Fruit fly (Drosophila melanogaster) whole organism, embryonic: ENCODE results near the gene LeuRS-m.
A peak's percentile ranks its signal among the peaks of the same experiment; 100 is the strongest.

Source experiments
- Abd-B ChIP-seq: fragments of 200-800 bp; sonication (Bioruptor generic); optimal IDR thresholded peaks from 2 replicates; lab custom pipeline; 2018; ENCODE audit warnings: missing biosample characterization, mild to moderate bottlenecking, missing genetic modification characterization, moderate library complexity
- Bdp1 ChIP-seq: fragments of 200-800 bp; sonication (Bioruptor generic); optimal IDR thresholded peaks from 3 replicates; lab custom pipeline; 2016; ENCODE audit warnings: missing biosample characterization, missing genetic modification characterization
- CG10209 ChIP-seq: fragments of 200-800 bp; sonication (Bioruptor generic); optimal IDR thresholded peaks from 3 replicates; lab custom pipeline; 2017; ENCODE audit warnings: missing biosample characterization, mild to moderate bottlenecking, missing genetic modification characterization, missing genetic modification reagents
- CG10431 ChIP-seq: fragments of 200-800 bp; sonication (Bioruptor generic); optimal IDR thresholded peaks from 3 replicates; lab custom pipeline; 2018; ENCODE audit warnings: missing biosample characterization, mild to moderate bottlenecking, missing genetic modification characterization
- CG10543 ChIP-seq: fragments of 200-800 bp; sonication (Bioruptor generic); optimal IDR thresholded peaks from 3 replicates; lab custom pipeline; 2017; ENCODE audit warnings: missing biosample characterization, mild to moderate bottlenecking, missing genetic modification characterization, moderate library complexity
- CG11560 ChIP-seq: fragments of 200-800 bp; sonication (Bioruptor generic); IDR thresholded peaks from 3 replicates; pipeline ENCODE4 v1.3.6; 2022; ENCODE audit warnings: missing biosample characterization, missing genetic modification characterization
- CG11695 ChIP-seq: fragments of 200-800 bp; sonication (Bioruptor generic); IDR thresholded peaks from 3 replicates; pipeline ENCODE4 v1.3.6; 2022; ENCODE audit warnings: missing biosample characterization, missing genetic modification characterization
- CG1233 ChIP-seq: fragments of 200-800 bp; sonication (Bioruptor generic); optimal IDR thresholded peaks from 4 replicates; lab custom pipeline; 2018; ENCODE audit warnings: missing biosample characterization, mild to moderate bottlenecking, missing genetic modification characterization
- CG12942 ChIP-seq: fragments of 200-800 bp; sonication (Bioruptor generic); optimal IDR thresholded peaks from 3 replicates; lab custom pipeline; 2016; ENCODE audit warnings: missing biosample characterization, missing genetic modification characterization
- CG13894 ChIP-seq: fragments of 200-800 bp; sonication (Bioruptor generic); optimal IDR thresholded peaks from 3 replicates; lab custom pipeline; 2018; ENCODE audit warnings: missing biosample characterization, mild to moderate bottlenecking, missing genetic modification characterization, moderate library complexity
- CG14050 ChIP-seq: fragments of 200-800 bp; sonication (Bioruptor generic); IDR thresholded peaks from 3 replicates; pipeline ENCODE4 v1.3.6; 2022; ENCODE audit warnings: missing biosample characterization, missing genetic modification characterization
- CG15696 ChIP-seq: fragments of 200-800 bp; sonication (Bioruptor generic); optimal IDR thresholded peaks from 2 replicates; lab custom pipeline; 2019; ENCODE audit warnings: missing biosample characterization, mild to moderate bottlenecking, missing genetic modification characterization, moderate library complexity
- CG16815 ChIP-seq: fragments of 200-800 bp; sonication (Bioruptor generic); optimal IDR thresholded peaks from 3 replicates; lab custom pipeline; 2017; ENCODE audit warnings: missing biosample characterization, mild to moderate bottlenecking, missing genetic modification characterization
- CG17328 ChIP-seq: fragments of 200-800 bp; sonication (Bioruptor generic); IDR thresholded peaks from 2 replicates; pipeline ENCODE4 v1.3.6; 2022; ENCODE audit warnings: missing biosample characterization, missing genetic modification characterization
- CG18262 ChIP-seq: fragments of 200-800 bp; optimal IDR thresholded peaks from 3 replicates; lab custom pipeline; 2019; ENCODE audit warnings: missing biosample characterization, mild to moderate bottlenecking, missing genetic modification characterization, moderate library complexity
- CG18619 ChIP-seq: fragments of 200-800 bp; sonication (Bioruptor generic); optimal IDR thresholded peaks from 3 replicates; lab custom pipeline; 2017; ENCODE audit warnings: missing biosample characterization, mild to moderate bottlenecking, missing genetic modification characterization
- CG2712 ChIP-seq: fragments of 200-800 bp; optimal IDR thresholded peaks from 3 replicates; lab custom pipeline; 2019; ENCODE audit warnings: missing biosample characterization, mild to moderate bottlenecking, missing genetic modification characterization, moderate library complexity
- CG31441 ChIP-seq: fragments of 200-800 bp; sonication (Bioruptor generic); IDR thresholded peaks from 2 replicates; pipeline ENCODE4 v1.3.6; 2022; ENCODE audit warnings: missing biosample characterization, missing genetic modification characterization
- CG7271 ChIP-seq: fragments of 200-800 bp; sonication (Bioruptor generic); optimal IDR thresholded peaks from 2 replicates; lab custom pipeline; 2018; ENCODE audit warnings: missing biosample characterization, mild to moderate bottlenecking, missing genetic modification characterization, moderate library complexity
- CG9727 ChIP-seq: fragments of 200-800 bp; sonication (Bioruptor generic); optimal IDR thresholded peaks from 3 replicates; lab custom pipeline; 2017; ENCODE audit warnings: missing biosample characterization, mild to moderate bottlenecking, missing genetic modification characterization
- CG9817 ChIP-seq: fragments of 200-800 bp; sonication (Bioruptor generic); optimal IDR thresholded peaks from 2 replicates; lab custom pipeline; 2018; ENCODE audit warnings: missing biosample characterization, mild to moderate bottlenecking, missing genetic modification characterization, moderate library complexity
- D ChIP-seq, 2 experiments: fragments of 200-800 bp in 1 of 2; fragments of >200 bp in 1 of 2; sonication (Bioruptor generic) in 1 of 2; optimal IDR thresholded peaks; 2 replicates in 1 of 2; 3 replicates in 1 of 2; lab custom pipeline; 2017; ENCODE audit warnings: mild to moderate bottlenecking in 1 of 2, missing biosample characterization in 1 of 2, missing genetic modification characterization in 1 of 2, missing genetic modification reagents in 1 of 2
- Dp ChIP-seq: fragments of 200-800 bp; sonication (Bioruptor generic); optimal IDR thresholded peaks from 2 replicates; lab custom pipeline; 2018; ENCODE audit warnings: missing biosample characterization, mild to moderate bottlenecking, missing genetic modification characterization, moderate library complexity
- Eip74EF ChIP-seq, 2 experiments: fragments of 200-800 bp in 1 of 2; fragments of >200 bp in 1 of 2; sonication (Bioruptor generic) in 1 of 2; optimal IDR thresholded peaks; 2 replicates each; lab custom pipeline; 2017 to 2019; ENCODE audit warnings: missing biosample characterization in 2 of 2, missing genetic modification characterization in 2 of 2, mild to moderate bottlenecking in 1 of 2, moderate library complexity in 1 of 2
- Hand ChIP-seq: fragments of 200-800 bp; sonication (Bioruptor generic); optimal IDR thresholded peaks from 2 replicates; lab custom pipeline; 2017; ENCODE audit warnings: mild to moderate bottlenecking, missing biosample characterization, missing genetic modification reagents, missing genetic modification characterization
- Lim3 ChIP-seq: fragments of 200-800 bp; sonication (Bioruptor generic); IDR thresholded peaks from 2 replicates; pipeline ENCODE4 v1.3.6; 2022; ENCODE audit warnings: missing biosample characterization, missing genetic modification characterization
- Med ChIP-seq: fragments of 200-800 bp; sonication (Bioruptor generic); peaks from one replicate; lab custom pipeline; 2016; ENCODE audit warnings: missing biosample characterization, missing genetic modification characterization, mild to moderate bottlenecking, inconsistent platforms, moderate library complexity
- Six4 ChIP-seq: fragments of 200-800 bp; sonication (Bioruptor generic); optimal IDR thresholded peaks from 2 replicates; lab custom pipeline; 2016; ENCODE audit warnings: missing biosample characterization, missing genetic modification characterization
- ab ChIP-seq: fragments of 200-800 bp; sonication (Bioruptor generic); optimal IDR thresholded peaks from 2 replicates; lab custom pipeline; 2016; ENCODE audit warnings: missing biosample characterization, missing genetic modification characterization
- amos ChIP-seq: fragments of 200-800 bp; sonication (Bioruptor generic); IDR thresholded peaks from 2 replicates; pipeline ENCODE4 v1.3.6; 2022; ENCODE audit warnings: missing biosample characterization, missing genetic modification characterization; ENCODE audit not compliant: partially characterized antibody
- az2 ChIP-seq: fragments of 200-800 bp; sonication (Bioruptor generic); optimal IDR thresholded peaks from 3 replicates; lab custom pipeline; 2016; ENCODE audit warnings: missing biosample characterization, missing genetic modification characterization
- bcd ChIP-seq: fragments of 200-800 bp; sonication (Bioruptor generic); optimal IDR thresholded peaks from 2 replicates; lab custom pipeline; 2017; ENCODE audit warnings: missing biosample characterization, mild to moderate bottlenecking, missing genetic modification characterization
- cad ChIP-seq: fragments of >200 bp; optimal IDR thresholded peaks from 2 replicates; lab custom pipeline; 2017; ENCODE audit warnings: missing biosample characterization, missing genetic modification characterization
- chinmo ChIP-seq: fragments of 200-800 bp; sonication (Bioruptor generic); IDR thresholded peaks from 4 replicates; pipeline ENCODE4 v1.3.6; 2022; ENCODE audit warnings: missing biosample characterization, missing genetic modification characterization; ENCODE audit not compliant: partially characterized antibody
- chm ChIP-seq: fragments of 200-800 bp; sonication (Bioruptor generic); IDR thresholded peaks from 2 replicates; pipeline ENCODE4 v1.3.6; 2022; ENCODE audit warnings: missing biosample characterization, missing genetic modification characterization
- chn ChIP-seq: fragments of 200-800 bp; sonication (Bioruptor generic); optimal IDR thresholded peaks from 2 replicates; lab custom pipeline; 2016; ENCODE audit warnings: missing biosample characterization, missing genetic modification characterization
- corto ChIP-seq: fragments of 200-800 bp; sonication (Bioruptor generic); optimal IDR thresholded peaks from 2 replicates; lab custom pipeline; 2016; ENCODE audit warnings: missing biosample characterization, mild to moderate bottlenecking, missing genetic modification characterization, moderate library complexity
- dmrt11E ChIP-seq: fragments of 200-800 bp; sonication (Bioruptor generic); optimal IDR thresholded peaks from 3 replicates; lab custom pipeline; 2018; ENCODE audit warnings: missing biosample characterization, mild to moderate bottlenecking, missing genetic modification characterization, moderate library complexity
- emc ChIP-seq: fragments of 200-800 bp; sonication (Bioruptor generic); optimal IDR thresholded peaks from 2 replicates; lab custom pipeline; 2016; ENCODE audit warnings: missing biosample characterization, missing genetic modification characterization
- eyg ChIP-seq: fragments of 200-800 bp; sonication (Bioruptor generic); optimal IDR thresholded peaks from 3 replicates; lab custom pipeline; 2016; ENCODE audit warnings: missing biosample characterization, missing genetic modification characterization
- gsb-n ChIP-seq: fragments of 200-800 bp; sonication (Bioruptor generic); optimal IDR thresholded peaks from 3 replicates; lab custom pipeline; 2018; ENCODE audit warnings: missing biosample characterization, mild to moderate bottlenecking, missing genetic modification characterization
- ham ChIP-seq: fragments of 200-800 bp; sonication (Bioruptor generic); IDR thresholded peaks from 2 replicates; pipeline ENCODE4 v1.3.6; 2022; ENCODE audit warnings: missing biosample characterization, missing genetic modification characterization
- org-1 ChIP-seq: fragments of 200-800 bp; sonication (Bioruptor generic); optimal IDR thresholded peaks from 2 replicates; lab custom pipeline; 2017; ENCODE audit warnings: missing biosample characterization, missing genetic modification characterization
- p53 ChIP-seq: fragments of 200-800 bp; sonication (Bioruptor generic); optimal IDR thresholded peaks from 2 replicates; lab custom pipeline; 2016; ENCODE audit warnings: missing biosample characterization, missing genetic modification characterization
- pfk ChIP-seq: fragments of 200-800 bp; sonication (Bioruptor generic); optimal IDR thresholded peaks from 2 replicates; lab custom pipeline; 2018; ENCODE audit warnings: missing biosample characterization, mild to moderate bottlenecking, missing genetic modification characterization, moderate library complexity
- pum ChIP-seq: fragments of 200-800 bp; sonication (Bioruptor generic); optimal IDR thresholded peaks from 2 replicates; lab custom pipeline; 2016; ENCODE audit warnings: missing biosample characterization, missing genetic modification characterization
- sens-2 ChIP-seq: fragments of 200-800 bp; sonication (Bioruptor generic); IDR thresholded peaks from 2 replicates; pipeline ENCODE4 v1.3.6; 2022; ENCODE audit warnings: missing biosample characterization, missing genetic modification characterization
- wek ChIP-seq: fragments of 200-800 bp; sonication (Bioruptor generic); optimal IDR thresholded peaks from 3 replicates; lab custom pipeline; 2018; ENCODE audit warnings: missing biosample characterization, mild to moderate bottlenecking, missing genetic modification characterization, moderate library complexity

The LeuRS-m gene

dm6 chr3L:4824356-4825138, 1.1 kb upstream of the LeuRS-m start (continued):
- TF ChIP-seq Bdp1 (GFP tag; lab: Kevin White, UChicago), result peak; percentile 86
- TF ChIP-seq chinmo (GFP tag; lab: Robert Waterston, UW), result peak; percentile 98; the same call in 3 of the 4 replicates
- peak; percentile 92 for TF ChIP-seq CG9817 (tag; lab: Kevin White, UChicago)
- TF ChIP-seq pfk, result no peak
- peak; percentile 84 for TF ChIP-seq CG31441 (GFP tag; lab: Robert Waterston, UW)
- TF ChIP-seq ham, result peak; percentile 81
- peak; percentile 93 for TF ChIP-seq dmrt11E (tag; lab: Kevin White, UChicago)
- TF ChIP-seq bcd, result peak; percentile 94
- TF ChIP-seq Six4 (GFP tag; lab: Kevin White, UChicago), result peak; percentile 91
- peak; percentile 97 for TF ChIP-seq CG18262
- peak; percentile 88 for TF ChIP-seq org-1
- peak; percentile 53; the same call in 1 of the 2 replicates for TF ChIP-seq amos (GFP tag; lab: Robert Waterston, UW)
- TF ChIP-seq p53, result peak; percentile 43
- TF ChIP-seq CG10209 (GFP tag; lab: Kevin White, UChicago), result peak; percentile 96
- TF ChIP-seq sens-2 (GFP tag; lab: Robert Waterston, UW), result peak; percentile 91
- TF ChIP-seq CG12942 (GFP tag; lab: Kevin White, UChicago), result peak; percentile 93
- TF ChIP-seq CG9727 (GFP tag; lab: Kevin White, UChicago), result peak; percentile 95
- peak; percentile 98 for TF ChIP-seq Med
- no peak for TF ChIP-seq D (optimal IDR thresholded peaks at IDR 0.05; lab: Kevin White, UChicago)
- peak; percentile 93 for TF ChIP-seq D (GFP tag; optimal IDR thresholded peaks at IDR 0.05; lab: Kevin White, UChicago)
- peak in 1 of 2 experiments; percentile 100 for TF ChIP-seq Eip74EF (GFP tag; optimal IDR thresholded peaks at IDR 0.05; lab: Kevin White, UChicago)
- no peak for TF ChIP-seq cad (GFP tag; lab: Kevin White, UChicago)
- peak; percentile 94 for TF ChIP-seq CG14050
- no peak for TF ChIP-seq CG10431 (GFP tag; lab: Kevin White, UChicago)
- peak; percentile 96 for TF ChIP-seq chm (GFP tag; lab: Robert Waterston, UW)
- peak; percentile 94 for TF ChIP-seq chn
- TF ChIP-seq pum (GFP tag; lab: Kevin White, UChicago), result peak; percentile 84
- peak; percentile 92 for TF ChIP-seq Lim3 (GFP tag; lab: Robert Waterston, UW)
- peak; percentile 91 for TF ChIP-seq CG16815
- peak; percentile 90 for TF ChIP-seq CG10543 (GFP tag; lab: Kevin White, UChicago)
- peak; percentile 86 for TF ChIP-seq CG13894 (tag; lab: Kevin White, UChicago)
- TF ChIP-seq CG11695 (GFP tag; lab: Robert Waterston, UW), result peak; percentile 96
- peak; percentile 85 for TF ChIP-seq eyg (GFP tag; lab: Kevin White, UChicago)
- TF ChIP-seq emc (GFP tag; lab: Kevin White, UChicago), result peak; percentile 85
- TF ChIP-seq ab (GFP tag; lab: Kevin White, UChicago), result peak; percentile 77
- TF ChIP-seq CG17328 (GFP tag; lab: Robert Waterston, UW), result peak; percentile 97
- peak; percentile 89 for TF ChIP-seq corto (GFP tag; lab: Kevin White, UChicago)
- peak; percentile 89 for TF ChIP-seq Hand
- TF ChIP-seq CG18619 (GFP tag; lab: Kevin White, UChicago), result peak; percentile 94
- TF ChIP-seq CG7271 (tag; lab: Kevin White, UChicago), result peak; percentile 83
- TF ChIP-seq Abd-B (GFP tag; lab: Kevin White, UChicago), result peak; percentile 95
- peak; percentile 96 for TF ChIP-seq CG2712 (tag; lab: Kevin White, UChicago)
- peak; percentile 37 for TF ChIP-seq Dp
- no peak for TF ChIP-seq gsb-n (tag; lab: Kevin White, UChicago)
- TF ChIP-seq CG11560 (tag; lab: Robert Waterston, UW), result peak; percentile 83
- TF ChIP-seq CG15696 (tag; lab: Kevin White, UChicago), result peak; percentile 90
- peak; percentile 97 for TF ChIP-seq az2 (GFP tag; lab: Kevin White, UChicago)
- TF ChIP-seq CG1233 (GFP tag; lab: Kevin White, UChicago), result peak; percentile 89
- TF ChIP-seq wek (GFP tag; lab: Kevin White, UChicago), result peak; percentile 70
